Fruit fly (Drosophila melanogaster) whole organism: ENCODE measurements around the gene obe.

Experiments used
- Dll ChIP-seq: fragments of >200 bp; optimal IDR thresholded peaks from 2 replicates; lab custom pipeline; 2017
- pan ChIP-seq: fragments of >200 bp; optimal IDR thresholded peaks from 2 replicates; lab custom pipeline; 2017
- psq ChIP-seq: fragments of >200 bp; optimal IDR thresholded peaks from 2 replicates; lab custom pipeline; 2017

DNA sequence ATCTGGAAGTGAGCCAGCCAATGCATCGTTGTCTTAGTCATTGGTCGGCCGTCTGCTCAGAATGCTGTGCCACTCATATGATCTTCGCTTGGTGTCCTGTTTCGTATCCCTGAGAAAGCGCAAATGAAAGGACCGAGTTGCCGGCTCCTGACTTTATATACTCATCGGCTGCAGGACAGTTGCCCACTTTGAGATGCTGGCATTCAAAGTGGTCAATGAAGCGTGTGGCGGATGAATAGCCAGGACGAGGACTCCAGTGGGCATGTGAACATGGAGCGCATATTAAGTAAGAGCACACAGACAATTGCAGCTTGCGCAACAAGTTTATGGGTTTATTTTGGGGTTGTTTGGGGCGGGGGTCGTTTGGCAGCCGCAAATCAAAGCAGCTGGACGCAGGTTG, 554 bp upstream of the obe start, which contains the start of gene Trissin:
- TF ChIP-seq Dll (lab: Kevin White, UChicago) (no peak), psq (lab: Kevin White, UChicago) (no peak), pan (lab: Kevin White, UChicago) (no peak)
